Fruit fly (Drosophila melanogaster): Measurements from ENCODE around the gene CG7094.
A peak's percentile ranks its signal among the peaks of the same experiment; 100 is the strongest.

CG7094 gene

DNA sequence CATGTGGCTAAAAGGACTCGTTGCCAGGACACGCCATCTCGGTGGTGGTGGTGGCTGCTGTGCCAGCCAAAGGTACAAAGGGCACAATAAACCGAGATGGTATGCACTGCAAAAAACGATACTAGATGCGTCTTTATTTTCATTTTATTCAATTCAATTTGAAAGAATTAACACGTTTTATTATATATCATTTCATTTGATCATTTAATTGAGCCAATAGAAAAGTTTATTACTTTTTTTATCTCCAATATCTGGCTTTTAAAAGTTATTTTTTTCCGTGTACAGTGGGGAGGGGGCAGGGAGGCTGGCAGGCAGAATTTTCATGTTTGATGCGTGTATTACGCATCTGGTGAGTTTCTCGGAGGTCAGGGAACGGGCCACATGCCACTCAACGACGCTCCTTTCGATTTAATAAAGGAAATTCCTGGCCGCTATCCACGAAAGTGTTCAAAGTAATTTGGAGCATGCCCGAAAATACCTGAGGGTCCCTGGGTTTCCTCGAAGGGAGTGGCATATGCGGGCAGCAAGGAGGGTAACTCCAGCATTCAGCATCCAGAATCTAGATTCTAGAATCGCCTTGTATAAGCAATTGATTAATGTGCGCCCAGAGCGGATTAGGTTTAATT lies 41.4 kb downstream of the CG7094 start (continued):
- TF ChIP-seq Eip75B (GFP tag; optimal IDR thresholded peaks at IDR 0.05) = peak; percentile 44
- no peak for TF ChIP-seq Gug (GFP tag; IDR thresholded peaks at IDR 0.05)
- 0 out of 3 replicates have a peak, but pooled peaks have one; percentile 26 for TF ChIP-seq CG6163 (GFP tag; IDR thresholded peaks at IDR 0.05)
- TF ChIP-seq svp (GFP tag) = peak; percentile 87
- TF ChIP-seq fd59A (GFP tag; optimal IDR thresholded peaks at IDR 0.05) = peak; percentile 22
- no peak for TF ChIP-seq CG7368 (GFP tag; optimal IDR thresholded peaks at IDR 0.05)
- TF ChIP-seq CG11762 (GFP tag; optimal IDR thresholded peaks at IDR 0.05; ENCODE audit: insufficient read depth) = peak; percentile 21

All from whole organism, prepupa.